Worm (Caenorhabditis elegans) whole organism, late embryonic: ENCODE results near the gene oga-1.

Source experiments
- C08G9.2 ChIP-seq: sonication (generic microtip); optimal IDR thresholded peaks from 2 replicates; lab custom pipeline; 2016; ENCODE audit warnings: mild to moderate bottlenecking, missing genetic modification characterization, moderate library complexity, missing compliant biosample characterization
- Y22D7AL.16 ChIP-seq: sonication (generic microtip); optimal IDR thresholded peaks from 2 replicates; lab custom pipeline; 2016; ENCODE audit warnings: missing genetic modification characterization, missing compliant biosample characterization
- ama-1 ChIP-seq: fragments of 150-350 bp; optimal IDR thresholded peaks from 2 replicates; lab custom pipeline; 2014
- ceh-14 ChIP-seq: sonication (generic microtip); optimal IDR thresholded peaks from 2 replicates; lab custom pipeline; 2016; ENCODE audit warnings: missing genotype, missing genetic modification characterization, missing compliant biosample characterization
- ceh-18 ChIP-seq: sonication (generic microtip); optimal IDR thresholded peaks from 2 replicates; lab custom pipeline; 2016; ENCODE audit warnings: missing genetic modification characterization, missing compliant biosample characterization
- ceh-19 ChIP-seq: fragments of 200-800 bp; sonication (Bioruptor generic); optimal IDR thresholded peaks from 2 replicates; lab custom pipeline; 2018; ENCODE audit warnings: mild to moderate bottlenecking, missing genetic modification characterization, missing compliant biosample characterization
- ceh-2 ChIP-seq: sonication (generic microtip); optimal IDR thresholded peaks from 2 replicates; lab custom pipeline; 2016; ENCODE audit warnings: missing genotype, missing genetic modification characterization, missing compliant biosample characterization
- ceh-22 ChIP-seq: sonication (generic microtip); optimal IDR thresholded peaks from 2 replicates; lab custom pipeline; 2017; ENCODE audit warnings: missing biosample characterization, missing genetic modification characterization
- ceh-24 ChIP-seq: sonication (generic microtip); optimal IDR thresholded peaks from 2 replicates; lab custom pipeline; 2016; ENCODE audit warnings: mild to moderate bottlenecking, missing genetic modification characterization, missing compliant biosample characterization
- ceh-31 ChIP-seq: sonication (generic microtip); optimal IDR thresholded peaks from 2 replicates; lab custom pipeline; 2016; ENCODE audit warnings: missing genetic modification characterization, missing compliant biosample characterization
- ceh-34 ChIP-seq: sonication (generic microtip); optimal IDR thresholded peaks from 2 replicates; lab custom pipeline; 2016; ENCODE audit warnings: mild to moderate bottlenecking, missing genetic modification characterization, missing compliant biosample characterization
- ceh-45 ChIP-seq: fragments of 200-800 bp; sonication (Bioruptor generic); IDR thresholded peaks from 2 replicates; pipeline ENCODE4 v1.3.6; 2022; ENCODE audit warnings: missing genetic modification reagents, missing genetic modification characterization, missing compliant biosample characterization
- ceh-48 ChIP-seq: sonication (generic microtip); optimal IDR thresholded peaks from 2 replicates; lab custom pipeline; 2016; ENCODE audit warnings: missing genetic modification characterization, inconsistent platforms, missing compliant biosample characterization
- ceh-9 ChIP-seq: sonication (generic microtip); optimal IDR thresholded peaks from 2 replicates; lab custom pipeline; 2016; ENCODE audit warnings: mild to moderate bottlenecking, missing genetic modification characterization, inconsistent platforms, missing compliant biosample characterization
- elt-2 ChIP-seq: sonication (generic microtip); optimal IDR thresholded peaks from 2 replicates; lab custom pipeline; 2016; ENCODE audit warnings: missing genetic modification reagents, missing genetic modification characterization, missing compliant biosample characterization
- ets-4 ChIP-seq: sonication (generic microtip); optimal IDR thresholded peaks from 2 replicates; lab custom pipeline; 2016; ENCODE audit warnings: missing genetic modification characterization, missing compliant biosample characterization
- fax-1 ChIP-seq: sonication (generic microtip); optimal IDR thresholded peaks from 2 replicates; lab custom pipeline; 2016; ENCODE audit warnings: missing genotype, missing genetic modification characterization, missing compliant biosample characterization
- fkh-10 ChIP-seq: fragments of 150-350 bp; optimal IDR thresholded peaks from 2 replicates; lab custom pipeline; 2014; ENCODE audit warnings: missing biosample characterization, missing genetic modification reagents, missing genetic modification characterization
- fkh-6 ChIP-seq: sonication (generic microtip); optimal IDR thresholded peaks from 2 replicates; lab custom pipeline; 2016; ENCODE audit warnings: missing genetic modification characterization, missing compliant biosample characterization
- gmeb-2 ChIP-seq: sonication (generic microtip); optimal IDR thresholded peaks from 2 replicates; lab custom pipeline; 2016; ENCODE audit warnings: missing genetic modification characterization, inconsistent platforms, missing compliant biosample characterization
- hlh-15 ChIP-seq: sonication (generic microtip); optimal IDR thresholded peaks from 2 replicates; lab custom pipeline; 2016; ENCODE audit warnings: missing genetic modification characterization, missing compliant biosample characterization
- hlh-30 ChIP-seq: sonication (generic microtip); optimal IDR thresholded peaks from 2 replicates; lab custom pipeline; 2017; ENCODE audit warnings: antibody characterized with exemption, missing genetic modification characterization, missing compliant biosample characterization; ENCODE audit not compliant: insufficient read depth
- hlh-6 ChIP-seq: sonication (generic microtip); optimal IDR thresholded peaks from 2 replicates; lab custom pipeline; 2016; ENCODE audit warnings: missing genotype, missing genetic modification characterization, missing compliant biosample characterization
- hlh-8 ChIP-seq: sonication (generic microtip); optimal IDR thresholded peaks from 2 replicates; lab custom pipeline; 2016; ENCODE audit warnings: missing genotype, missing genetic modification characterization, missing compliant biosample characterization
- lim-6 ChIP-seq: sonication (generic microtip); optimal IDR thresholded peaks from 2 replicates; lab custom pipeline; 2016; ENCODE audit warnings: missing genetic modification characterization, missing compliant biosample characterization
- madf-2 ChIP-seq: sonication (generic microtip); optimal IDR thresholded peaks from 2 replicates; lab custom pipeline; 2017; ENCODE audit warnings: missing genetic modification characterization, missing compliant biosample characterization
- nfya-1 ChIP-seq: sonication (generic microtip); optimal IDR thresholded peaks from 2 replicates; lab custom pipeline; 2017; ENCODE audit warnings: missing genetic modification characterization, mild to moderate bottlenecking, missing compliant biosample characterization, antibody characterized with exemption, moderate library complexity
- pag-3 ChIP-seq: sonication (generic microtip); optimal IDR thresholded peaks from 2 replicates; lab custom pipeline; 2016; ENCODE audit warnings: missing compliant biosample characterization, missing genetic modification characterization, borderline replicate concordance
- pax-1 ChIP-seq: fragments of 150-350 bp; optimal IDR thresholded peaks from 2 replicates; lab custom pipeline; 2014; ENCODE audit warnings: missing biosample characterization, missing genetic modification characterization
- pha-4 ChIP-seq: fragments of 150-350 bp; optimal IDR thresholded peaks from 2 replicates; lab custom pipeline; 2018; ENCODE audit warnings: missing biosample characterization, missing genetic modification reagents, missing genetic modification characterization
- pqm-1 ChIP-seq: sonication (generic microtip); optimal IDR thresholded peaks from 2 replicates; lab custom pipeline; 2016; ENCODE audit warnings: missing genetic modification characterization, missing compliant biosample characterization
- pros-1 ChIP-seq: fragments of 150-350 bp; optimal IDR thresholded peaks from 2 replicates; lab custom pipeline; 2014; ENCODE audit warnings: missing biosample characterization, missing genetic modification reagents, missing genetic modification characterization
- ref-2 ChIP-seq: sonication (generic microtip); optimal IDR thresholded peaks from 2 replicates; lab custom pipeline; 2016; ENCODE audit warnings: missing genetic modification characterization, missing compliant biosample characterization
- rnt-1 ChIP-seq: sonication (generic microtip); optimal IDR thresholded peaks from 2 replicates; lab custom pipeline; 2016; ENCODE audit warnings: missing genetic modification characterization, missing compliant biosample characterization
- sdc-2 ChIP-seq: sonication (generic microtip); optimal IDR thresholded peaks from 2 replicates; lab custom pipeline; 2016; ENCODE audit warnings: missing genotype, missing genetic modification characterization, missing compliant biosample characterization
- sox-4 ChIP-seq: sonication (generic microtip); optimal IDR thresholded peaks from 2 replicates; lab custom pipeline; 2017; ENCODE audit warnings: mild to moderate bottlenecking, missing genetic modification characterization, inconsistent platforms, missing compliant biosample characterization
- syd-9 ChIP-seq: sonication (generic microtip); optimal IDR thresholded peaks from 2 replicates; lab custom pipeline; 2016; ENCODE audit warnings: mild to moderate bottlenecking, missing genetic modification characterization, moderate library complexity, missing compliant biosample characterization
- tbx-2 ChIP-seq: sonication (generic microtip); optimal IDR thresholded peaks from 2 replicates; lab custom pipeline; 2016; ENCODE audit warnings: missing genetic modification characterization, missing compliant biosample characterization
- tbx-7 ChIP-seq: sonication (generic microtip); optimal IDR thresholded peaks from 2 replicates; lab custom pipeline; 2016; ENCODE audit warnings: missing genotype, missing genetic modification characterization, missing compliant biosample characterization
- ttx-3 ChIP-seq: sonication (generic microtip); optimal IDR thresholded peaks from 2 replicates; lab custom pipeline; 2016; ENCODE audit warnings: missing genetic modification reagents, missing genetic modification characterization, missing compliant biosample characterization
- unc-3 ChIP-seq, 2 experiments: fragments of 200-800 bp in 1 of 2; sonication (Bioruptor generic) in 1 of 2; sonication (generic microtip) in 1 of 2; conservative IDR thresholded peaks in 1 of 2; optimal IDR thresholded peaks in 1 of 2; 2 replicates each; pipeline versions ENCODE4 v1.3.6 to Lab custom; 2016 to 2022; ENCODE audit warnings: missing compliant biosample characterization in 2 of 2, missing genetic modification characterization in 2 of 2, missing genetic modification reagents in 1 of 2
- unc-42 ChIP-seq: sonication (generic microtip); optimal IDR thresholded peaks from 2 replicates; lab custom pipeline; 2016; ENCODE audit warnings: missing genotype, missing genetic modification characterization, missing compliant biosample characterization
- unc-55 ChIP-seq: sonication (generic microtip); optimal IDR thresholded peaks from 2 replicates; lab custom pipeline; 2017; ENCODE audit warnings: missing biosample characterization, missing genetic modification reagents, missing genetic modification characterization
- unc-86 ChIP-seq: sonication (generic microtip); optimal IDR thresholded peaks from 2 replicates; lab custom pipeline; 2016; ENCODE audit warnings: missing genetic modification characterization, missing compliant biosample characterization
- zip-5 ChIP-seq: sonication (generic microtip); optimal IDR thresholded peaks from 2 replicates; lab custom pipeline; 2016; ENCODE audit warnings: missing genetic modification characterization, missing compliant biosample characterization

Gene oga-1

DNA sequence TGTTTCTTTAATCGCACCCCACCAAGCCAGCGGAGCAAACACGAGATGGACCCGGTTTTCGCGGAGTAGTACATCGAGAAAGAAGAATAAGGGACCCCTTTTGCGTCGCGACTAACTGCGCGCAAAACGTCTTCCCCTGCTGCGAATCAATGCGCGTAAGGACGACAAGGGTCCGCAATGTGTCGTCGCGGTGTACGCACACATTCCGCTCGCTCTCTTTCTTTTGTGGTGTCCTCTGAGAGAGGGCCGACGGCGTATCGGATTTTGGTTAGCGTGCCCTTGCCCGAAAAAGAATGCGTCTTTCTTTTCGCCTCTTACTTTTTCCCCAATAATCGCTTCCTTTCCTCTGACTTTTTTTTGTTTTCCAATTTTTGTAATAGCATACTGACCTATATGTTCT lies 9.4 kb downstream of the oga-1 start:
- TF ChIP-seq tbx-2 (tag; lab: Kevin White, UChicago) (peak; percentile 86), pqm-1 (tag; lab: Kevin White, UChicago) (peak; percentile 3), hlh-30 (tag; lab: Kevin White, UChicago) (peak; percentile 57), ceh-9 (no peak), rnt-1 (tag; lab: Kevin White, UChicago) (peak; percentile 55), Y22D7AL.16 (tag; lab: Kevin White, UChicago) (no peak), pax-1 (tag; lab: Kevin White, UChicago) (no peak), ceh-31 (tag; lab: Kevin White, UChicago) (peak; percentile 89), unc-42 (tag; lab: Kevin White, UChicago) (peak; percentile 90), pha-4 (tag; lab: Kevin White, UChicago) (no peak), ceh-19 (GFP tag; lab: Kevin White, UChicago) (peak; percentile 42), ceh-34 (tag; lab: Kevin White, UChicago) (peak; percentile 86), ceh-2 (tag; lab: Kevin White, UChicago) (peak; percentile 37), hlh-8 (peak; percentile 13), ceh-14 (tag; lab: Kevin White, UChicago) (peak; percentile 35), hlh-6 (tag; lab: Kevin White, UChicago) (no peak), sox-4 (tag; lab: Kevin White, UChicago) (no peak), fax-1 (tag; lab: Kevin White, UChicago) (peak; percentile 2), ceh-22 (no peak), sdc-2 (tag; lab: Kevin White, UChicago) (peak; percentile 87), ceh-45 (0 out of 2 replicates have a peak, but pooled peaks have one; percentile 18), nfya-1 (tag; lab: Kevin White, UChicago) (peak; percentile 75), pag-3 (tag; lab: Kevin White, UChicago) (no peak), elt-2 (tag; lab: Kevin White, UChicago) (peak; percentile 20), fkh-6 (peak; percentile 22), lim-6 (tag; lab: Kevin White, UChicago) (peak; percentile 28), ceh-18 (tag; lab: Kevin White, UChicago) (peak; percentile 33), tbx-7 (tag; lab: Kevin White, UChicago) (no peak), fkh-10 (GFP tag; lab: Kevin White, UChicago) (peak; percentile 55), unc-86 (tag; lab: Kevin White, UChicago) (peak; percentile 47), hlh-15 (no peak), pros-1 (tag; lab: Kevin White, UChicago) (peak; percentile 62), gmeb-2 (tag; lab: Kevin White, UChicago) (no peak), unc-3 (GFP tag; conservative IDR thresholded peaks at IDR 0.05; lab: Robert Waterston, UW) (0 out of 2 replicates have a peak, but pooled peaks have one; percentile 32), unc-3 (tag; optimal IDR thresholded peaks at IDR 0.05; lab: Kevin White, UChicago) (peak; percentile 52), ttx-3 (tag; lab: Kevin White, UChicago) (no peak), ref-2 (tag; lab: Kevin White, UChicago) (peak; percentile 84), ceh-48 (tag; lab: Kevin White, UChicago) (peak; percentile 81), madf-2 (tag; lab: Kevin White, UChicago) (peak; percentile 22), unc-55 (GFP tag; lab: Kevin White, UChicago) (peak; percentile 75), ama-1 (no peak), syd-9 (tag; lab: Kevin White, UChicago) (peak; percentile 19), ets-4 (tag; lab: Kevin White, UChicago) (peak; percentile 24), zip-5 (no peak), C08G9.2 (peak; percentile 25), ceh-24 (tag; lab: Kevin White, UChicago) (no peak)
